Worm (Caenorhabditis elegans): ENCODE results near the gene fbxb-82.

ce11 chrIII:183072-183471, 40.1 kb upstream of the fbxb-82 start:
- TF ChIP-seq nfya-1 (tag; optimal IDR thresholded peaks at IDR 0.05) = no peak
- no peak for TF ChIP-seq pqm-1 (tag; optimal IDR thresholded peaks at IDR 0.05)
- TF ChIP-seq nhr-11 (tag; optimal IDR thresholded peaks at IDR 0.05) = no peak
- TF ChIP-seq ama-1 (optimal IDR thresholded peaks at IDR 0.05) = no peak
- TF ChIP-seq Y22D7AL.16 (tag; optimal IDR thresholded peaks at IDR 0.05) = no peak
- TF ChIP-seq ets-4 (tag; optimal IDR thresholded peaks at IDR 0.05) = no peak
- no peak for TF ChIP-seq ceh-18 (tag; optimal IDR thresholded peaks at IDR 0.05)
- no peak for TF ChIP-seq C38D4.7 (GFP tag; optimal IDR thresholded peaks at IDR 0.05)
- TF ChIP-seq lin-11 (tag; optimal IDR thresholded peaks at IDR 0.05) = no peak
- TF ChIP-seq ceh-24 (tag; optimal IDR thresholded peaks at IDR 0.05) = no peak
- TF ChIP-seq tbx-2 (tag; optimal IDR thresholded peaks at IDR 0.05) = no peak
- no peak for TF ChIP-seq pha-4 (tag; optimal IDR thresholded peaks at IDR 0.05)
- no peak for TF ChIP-seq fkh-10 (GFP tag; optimal IDR thresholded peaks at IDR 0.05)

Measured in whole organism, late embryonic.